Fruit fly (Drosophila melanogaster) whole organism, embryonic: ENCODE measurements around the gene CG3918.

Experiments used
- CG10543 ChIP-seq: fragments of 200-800 bp; sonication (Bioruptor generic); optimal IDR thresholded peaks from 3 replicates; lab custom pipeline; 2017; ENCODE audit warnings: missing biosample characterization, mild to moderate bottlenecking, missing genetic modification characterization, moderate library complexity
- CG10654 ChIP-seq: fragments of 200-800 bp; sonication (Bioruptor generic); optimal IDR thresholded peaks from 2 replicates; lab custom pipeline; 2016; ENCODE audit warnings: missing biosample characterization, missing genetic modification characterization
- CG11398 ChIP-seq: fragments of 200-800 bp; sonication (Bioruptor generic); optimal IDR thresholded peaks from 2 replicates; lab custom pipeline; 2016; ENCODE audit warnings: missing biosample characterization, missing genetic modification characterization
- CG11695 ChIP-seq: fragments of 200-800 bp; sonication (Bioruptor generic); IDR thresholded peaks from 3 replicates; pipeline ENCODE4 v1.3.6; 2022; ENCODE audit warnings: missing biosample characterization, missing genetic modification characterization
- CG14014 ChIP-seq: fragments of 200-800 bp; sonication (Bioruptor generic); IDR thresholded peaks from 2 replicates; pipeline ENCODE4 v1.3.6; 2022; ENCODE audit warnings: missing biosample characterization, missing genetic modification characterization
- CG14965 ChIP-seq: fragments of 200-800 bp; sonication (Bioruptor generic); optimal IDR thresholded peaks from 2 replicates; lab custom pipeline; 2016; ENCODE audit warnings: missing biosample characterization, missing genetic modification characterization, borderline replicate concordance
- CG16863 ChIP-seq: fragments of 200-800 bp; sonication (Bioruptor generic); optimal IDR thresholded peaks from 3 replicates; lab custom pipeline; 2016; ENCODE audit warnings: missing biosample characterization, missing genetic modification characterization
- CG17829 ChIP-seq: fragments of 200-800 bp; optimal IDR thresholded peaks from 2 replicates; lab custom pipeline; 2019; ENCODE audit warnings: missing biosample characterization, mild to moderate bottlenecking, missing genetic modification characterization, moderate library complexity
- CG18262 ChIP-seq: fragments of 200-800 bp; optimal IDR thresholded peaks from 3 replicates; lab custom pipeline; 2019; ENCODE audit warnings: missing biosample characterization, mild to moderate bottlenecking, missing genetic modification characterization, moderate library complexity
- CG4282 ChIP-seq: fragments of 200-800 bp; sonication (Bioruptor generic); optimal IDR thresholded peaks from 2 replicates; lab custom pipeline; 2016; ENCODE audit warnings: missing biosample characterization, missing genetic modification characterization
- CG7357 ChIP-seq: fragments of 200-800 bp; sonication (Bioruptor generic); IDR thresholded peaks from 3 replicates; pipeline ENCODE4 v1.3.6; 2022; ENCODE audit warnings: missing biosample characterization, missing genetic modification characterization
- CG7372 ChIP-seq: fragments of 200-800 bp; sonication (Bioruptor generic); IDR thresholded peaks from 2 replicates; pipeline ENCODE4 v1.3.6; 2022; ENCODE audit warnings: missing biosample characterization, missing genetic modification characterization
- D19B ChIP-seq: fragments of 200-800 bp; sonication (Bioruptor generic); optimal IDR thresholded peaks from 2 replicates; lab custom pipeline; 2017; ENCODE audit warnings: missing biosample characterization, mild to moderate bottlenecking, missing genetic modification characterization
- Deaf1 ChIP-seq: fragments of 200-800 bp; optimal IDR thresholded peaks from 3 replicates; lab custom pipeline; 2019; ENCODE audit warnings: missing biosample characterization, mild to moderate bottlenecking, missing genetic modification characterization, moderate library complexity
- Dek ChIP-seq: fragments of 200-800 bp; sonication (Bioruptor generic); optimal IDR thresholded peaks from 3 replicates; lab custom pipeline; 2019; ENCODE audit warnings: missing biosample characterization, mild to moderate bottlenecking, missing genetic modification characterization, moderate library complexity
- Dip2 ChIP-seq: fragments of 200-800 bp; sonication (Bioruptor generic); IDR thresholded peaks from 2 replicates; pipeline ENCODE4 v1.3.6; 2022; ENCODE audit warnings: missing biosample characterization, missing genetic modification characterization
- Dip3 ChIP-seq: fragments of 200-800 bp; sonication (Bioruptor generic); optimal IDR thresholded peaks from 3 replicates; lab custom pipeline; 2016; ENCODE audit warnings: missing biosample characterization, missing genetic modification characterization
- Fer1 ChIP-seq: fragments of 200-800 bp; sonication (Bioruptor generic); optimal IDR thresholded peaks from 2 replicates; lab custom pipeline; 2017; ENCODE audit warnings: missing biosample characterization, mild to moderate bottlenecking, missing genetic modification characterization
- HLHmδ ChIP-seq: fragments of 200-800 bp; sonication (Bioruptor generic); optimal IDR thresholded peaks from 2 replicates; lab custom pipeline; 2018; ENCODE audit warnings: missing biosample characterization, mild to moderate bottlenecking, missing genetic modification characterization, moderate library complexity
- Hr51 ChIP-seq, 2 experiments: fragments of 200-800 bp; sonication (Bioruptor generic); optimal IDR thresholded peaks; 2 replicates in 1 of 2; 3 replicates in 1 of 2; lab custom pipeline; 2016 to 2018; ENCODE audit warnings: missing biosample characterization in 2 of 2, missing genetic modification characterization in 2 of 2, mild to moderate bottlenecking in 1 of 2, moderate library complexity in 1 of 2
- Opbp ChIP-seq: fragments of 200-800 bp; sonication (Bioruptor generic); IDR thresholded peaks from 3 replicates; pipeline ENCODE4 v1.3.6; 2022; ENCODE audit warnings: missing biosample characterization, missing genetic modification characterization; ENCODE audit not compliant: partially characterized antibody
- Sry-β ChIP-seq: fragments of 200-800 bp; sonication (Bioruptor generic); optimal IDR thresholded peaks from 2 replicates; lab custom pipeline; 2018; ENCODE audit warnings: missing biosample characterization, mild to moderate bottlenecking, missing genetic modification characterization, moderate library complexity
- Trl ChIP-seq, 3 experiments: fragments of >200 bp in 2 of 3; fragments of 200-800 bp in 1 of 3; sonication (Bioruptor generic) in 1 of 3; optimal IDR thresholded peaks; 2 replicates in 1 of 3; 3 replicates in 2 of 3; lab custom pipeline; 2016 to 2017; ENCODE audit warnings: missing biosample characterization in 1 of 3, missing genetic modification characterization in 1 of 3
- bab2 ChIP-seq: fragments of 200-800 bp; sonication (Bioruptor generic); optimal IDR thresholded peaks from 2 replicates; lab custom pipeline; 2016; ENCODE audit warnings: missing biosample characterization, missing genetic modification characterization
- bsh ChIP-seq, 2 experiments: fragments of 200-800 bp; sonication (Bioruptor generic); optimal IDR thresholded peaks; 2 replicates each; lab custom pipeline; 2017 to 2018; ENCODE audit warnings: mild to moderate bottlenecking in 2 of 2, missing biosample characterization in 2 of 2, missing genetic modification characterization in 2 of 2, moderate library complexity in 1 of 2
- ci ChIP-seq: fragments of 200-800 bp; sonication (Bioruptor generic); IDR thresholded peaks from 3 replicates; pipeline ENCODE4 v1.3.6; 2022; ENCODE audit warnings: missing biosample characterization, missing genetic modification characterization
- da ChIP-seq: fragments of 200-800 bp; sonication (Bioruptor generic); optimal IDR thresholded peaks from 2 replicates; lab custom pipeline; 2016; ENCODE audit warnings: missing biosample characterization, missing genetic modification characterization
- dati ChIP-seq: fragments of 200-800 bp; sonication (Bioruptor generic); IDR thresholded peaks from 2 replicates; pipeline ENCODE4 v1.3.6; 2022; ENCODE audit warnings: missing biosample characterization, missing genetic modification characterization
- dimm ChIP-seq: fragments of 200-800 bp; sonication (Bioruptor generic); IDR thresholded peaks from 2 replicates; pipeline ENCODE4 v1.3.6; 2022; ENCODE audit warnings: missing biosample characterization, missing genetic modification characterization
- exex ChIP-seq: fragments of 200-800 bp; sonication (Bioruptor generic); optimal IDR thresholded peaks from 4 replicates; lab custom pipeline; 2018; ENCODE audit warnings: missing biosample characterization, mild to moderate bottlenecking, missing genetic modification characterization, moderate library complexity
- ham ChIP-seq: fragments of 200-800 bp; sonication (Bioruptor generic); IDR thresholded peaks from 2 replicates; pipeline ENCODE4 v1.3.6; 2022; ENCODE audit warnings: missing biosample characterization, missing genetic modification characterization
- lmd ChIP-seq: fragments of 200-800 bp; sonication (Bioruptor generic); IDR thresholded peaks from 2 replicates; pipeline ENCODE4 v1.3.6; 2022; ENCODE audit warnings: missing biosample characterization, missing genetic modification characterization
- luna ChIP-seq: fragments of 200-800 bp; sonication (Bioruptor generic); optimal IDR thresholded peaks from 2 replicates; lab custom pipeline; 2016; ENCODE audit warnings: missing biosample characterization, missing genetic modification characterization
- maf-S ChIP-seq: fragments of 200-800 bp; sonication (Bioruptor generic); optimal IDR thresholded peaks from 2 replicates; lab custom pipeline; 2016; ENCODE audit warnings: missing biosample characterization, missing genetic modification characterization
- phol ChIP-seq: fragments of 200-800 bp; sonication (Bioruptor generic); optimal IDR thresholded peaks from 3 replicates; lab custom pipeline; 2018; ENCODE audit warnings: missing biosample characterization, mild to moderate bottlenecking, missing genetic modification characterization, moderate library complexity
- pnt ChIP-seq: fragments of 200-800 bp; sonication (Bioruptor generic); optimal IDR thresholded peaks from 3 replicates; lab custom pipeline; 2016; ENCODE audit warnings: missing biosample characterization, missing genetic modification characterization
- ro ChIP-seq: fragments of 200-800 bp; sonication (Bioruptor generic); IDR thresholded peaks from 2 replicates; pipeline ENCODE4 v1.3.6; 2022; ENCODE audit warnings: missing biosample characterization, missing genetic modification characterization
- run ChIP-seq: fragments of 200-800 bp; sonication (Bioruptor generic); optimal IDR thresholded peaks from 3 replicates; lab custom pipeline; 2018; ENCODE audit warnings: missing biosample characterization, mild to moderate bottlenecking, missing genetic modification characterization
- salm ChIP-seq: fragments of 200-800 bp; sonication (Bioruptor generic); optimal IDR thresholded peaks from 2 replicates; lab custom pipeline; 2018; ENCODE audit warnings: missing biosample characterization, mild to moderate bottlenecking, missing genetic modification characterization
- seq ChIP-seq: fragments of 200-800 bp; sonication (Bioruptor generic); IDR thresholded peaks from 2 replicates; pipeline ENCODE4 v1.3.6; 2022; ENCODE audit warnings: missing biosample characterization, missing genetic modification characterization
- shn ChIP-seq: fragments of 200-800 bp; sonication (Bioruptor generic); optimal IDR thresholded peaks from 3 replicates; lab custom pipeline; 2016; ENCODE audit warnings: missing biosample characterization, missing genetic modification characterization
- so ChIP-seq: fragments of 200-800 bp; sonication (Bioruptor generic); IDR thresholded peaks from 3 replicates; pipeline ENCODE4 v1.3.6; 2022; ENCODE audit warnings: missing biosample characterization, missing genetic modification characterization
- sug ChIP-seq: fragments of 200-800 bp; optimal IDR thresholded peaks from 2 replicates; lab custom pipeline; 2019; ENCODE audit warnings: missing biosample characterization, mild to moderate bottlenecking, missing genetic modification characterization, moderate library complexity
- tna ChIP-seq: fragments of 200-800 bp; sonication (Bioruptor generic); IDR thresholded peaks from 2 replicates; pipeline ENCODE4 v1.3.6; 2022; ENCODE audit warnings: missing biosample characterization, missing genetic modification characterization; ENCODE audit not compliant: partially characterized antibody
- vvl ChIP-seq: fragments of 200-800 bp; sonication (Bioruptor generic); IDR thresholded peaks from 2 replicates; pipeline ENCODE4 v1.3.6; 2022; ENCODE audit warnings: missing biosample characterization, missing genetic modification characterization
- z ChIP-seq: fragments of 200-800 bp; sonication (Bioruptor generic); IDR thresholded peaks from 3 replicates; pipeline ENCODE4 v1.3.6; 2022; ENCODE audit warnings: missing biosample characterization, missing genetic modification characterization
- zf30C ChIP-seq: fragments of 200-800 bp; sonication (Bioruptor generic); optimal IDR thresholded peaks from 3 replicates; lab custom pipeline; 2018; ENCODE audit warnings: missing biosample characterization, mild to moderate bottlenecking, missing genetic modification characterization

CG3918 gene

DNA sequence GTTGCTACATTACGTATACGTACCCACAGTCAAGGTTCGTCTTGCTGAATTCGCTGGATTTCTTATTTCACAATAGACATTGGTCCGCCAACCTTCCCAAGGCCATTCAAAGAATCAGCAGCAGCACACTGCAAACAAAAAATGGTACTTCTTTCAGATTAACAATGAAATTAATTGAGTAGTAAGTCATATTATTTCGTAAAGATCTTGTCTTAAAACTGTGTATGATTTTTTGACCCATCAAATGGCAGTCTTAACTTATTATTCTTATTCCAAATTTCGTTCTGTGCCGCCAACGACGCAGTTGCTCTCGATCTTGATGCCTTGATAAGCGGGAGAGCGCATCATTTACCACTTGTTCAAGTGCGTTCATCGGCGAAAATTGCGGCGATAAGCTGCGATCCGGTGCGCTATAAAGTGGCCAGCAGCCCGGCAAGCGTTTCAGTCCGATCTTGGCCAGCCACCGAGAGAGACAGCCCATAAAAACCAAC, 4.3 kb downstream of the CG3918 start, which contains the start of gene Agxt (continued):
- TF ChIP-seq luna (GFP tag; lab: Kevin White, UChicago) (no peak), HLHmδ (GFP tag; lab: Kevin White, UChicago) (no peak), sug (tag; lab: Kevin White, UChicago) (no peak), dimm (GFP tag; lab: Robert Waterston, UW) (no peak), bsh (GFP tag; optimal IDR thresholded peaks at IDR 0.05; lab: Kevin White, UChicago) (no peak), CG7357 (GFP tag; lab: Robert Waterston, UW) (no peak), CG18262 (tag; lab: Kevin White, UChicago) (no peak), lmd (GFP tag; lab: Robert Waterston, UW) (peak; percentile 28; the same call in 1 of the 2 replicates), tna (GFP tag; lab: Robert Waterston, UW) (no peak), Dip3 (GFP tag; lab: Kevin White, UChicago) (no peak), CG10543 (GFP tag; lab: Kevin White, UChicago) (no peak), Hr51 (GFP tag; optimal IDR thresholded peaks at IDR 0.05; lab: Kevin White, UChicago) (peak in 1 of 2 experiments; percentile 16), CG10654 (GFP tag; lab: Kevin White, UChicago) (no peak), ham (GFP tag; lab: Robert Waterston, UW) (no peak), CG14014 (0 out of 2 replicates have a peak, but pooled peaks have one; percentile 10), seq (no peak), CG14965 (GFP tag; lab: Kevin White, UChicago) (no peak), Deaf1 (tag; lab: Kevin White, UChicago) (no peak)

dm6 chrX:6529179-6529766, 5.0 kb downstream of the CG3918 start:
- TF ChIP-seq CG4282: no peak
- no peak for TF ChIP-seq D19B
- peak; percentile 63 for TF ChIP-seq CG11695 (GFP tag; lab: Robert Waterston, UW)
- no peak for TF ChIP-seq CG7372 (GFP tag; lab: Robert Waterston, UW)
- TF ChIP-seq Dip2: no peak
- TF ChIP-seq z: peak; percentile 51; the same call in 1 of the 3 replicates
- no peak for TF ChIP-seq Trl (optimal IDR thresholded peaks at IDR 0.05; lab: Kevin White, UChicago)
- TF ChIP-seq Trl (GFP tag; optimal IDR thresholded peaks at IDR 0.05; lab: Kevin White, UChicago): no peak

DNA sequence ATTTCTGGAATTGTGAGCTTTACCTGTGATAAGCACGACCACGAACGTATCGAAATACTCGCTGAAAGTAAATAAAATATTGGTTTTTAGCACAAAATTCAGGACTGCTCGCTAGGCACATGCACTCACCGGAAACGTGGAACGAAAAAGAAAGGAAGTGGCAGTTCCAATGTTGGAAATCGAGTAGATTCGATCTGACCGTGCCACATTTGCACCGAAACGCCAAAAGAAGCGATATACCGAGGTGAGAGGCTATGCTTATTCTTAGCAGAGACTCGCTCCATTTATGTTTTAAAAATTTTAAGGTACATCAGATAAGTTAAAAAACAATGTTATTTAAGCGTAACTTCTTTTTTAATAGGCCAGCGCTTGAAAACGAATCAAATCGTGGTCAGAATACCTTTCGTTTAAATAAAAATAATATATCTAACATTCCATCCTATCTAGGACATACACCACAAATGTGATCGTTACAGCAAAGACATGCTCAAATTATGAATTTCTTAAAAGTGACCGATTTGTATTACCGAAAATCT, 8.9 kb downstream of the CG3918 start, which contains the start of gene RpL7A:
RpL7A (minus strand) TSS at position 248 of the 536 bp plus-strand sequence.
- TF ChIP-seq Dek (tag; lab: Kevin White, UChicago) (no peak), da (GFP tag; lab: Kevin White, UChicago) (peak; percentile 26), zf30C (GFP tag; lab: Kevin White, UChicago) (no peak), Opbp (no peak), run (tag; lab: Kevin White, UChicago) (peak; percentile 15), CG16863 (no peak), CG11398 (GFP tag; lab: Kevin White, UChicago) (peak; percentile 50), Fer1 (GFP tag; lab: Kevin White, UChicago) (peak; percentile 73), Trl (optimal IDR thresholded peaks at IDR 0.05; lab: Kevin White, UChicago) (no peak), Trl (GFP tag; optimal IDR thresholded peaks at IDR 0.05; lab: Kevin White, UChicago) (peak; percentile 69), phol (tag; lab: Kevin White, UChicago) (peak; percentile 73), shn (peak; percentile 64), dati (GFP tag; lab: Robert Waterston, UW) (peak; percentile 31; the same call in 1 of the 2 replicates), so (peak; percentile 58; the same call in 1 of the 3 replicates), CG17829 (tag; lab: Kevin White, UChicago) (peak; percentile 23), z (no peak), ro (GFP tag; lab: Robert Waterston, UW) (no peak), pnt (GFP tag; lab: Kevin White, UChicago) (no peak), ci (peak; percentile 94), vvl (GFP tag; lab: Robert Waterston, UW) (peak; percentile 81), bab2 (no peak), Sry-β (GFP tag; lab: Kevin White, UChicago) (no peak), salm (tag; lab: Kevin White, UChicago) (peak; percentile 44), exex (no peak), maf-S (GFP tag; lab: Kevin White, UChicago) (no peak)
